Worm (Caenorhabditis elegans) whole organism, young adult: Measurements from ENCODE around the gene daf-10.

Experiments used
- B0019.2 ChIP-seq: fragments of 200-800 bp; sonication (Bioruptor generic); conservative IDR thresholded peaks from 2 replicates; pipeline ENCODE4 v1.3.6; 2022; ENCODE audit warnings: missing genetic modification reagents, missing genetic modification characterization, missing compliant biosample characterization
- B0336.3 ChIP-seq: fragments of 200-800 bp; sonication (Bioruptor generic); IDR thresholded peaks from 2 replicates; pipeline ENCODE4 v1.3.6; 2022; ENCODE audit warnings: missing genetic modification characterization, missing compliant biosample characterization
- C06A6.2 ChIP-seq: fragments of 200-800 bp; sonication (Bioruptor generic); conservative IDR thresholded peaks from 2 replicates; pipeline ENCODE4 v1.3.6; 2022; ENCODE audit warnings: missing genetic modification characterization, missing compliant biosample characterization
- F23B12.7 ChIP-seq: sonication (generic microtip); optimal IDR thresholded peaks from 2 replicates; lab custom pipeline; 2017; ENCODE audit warnings: missing genetic modification characterization, mild to moderate bottlenecking, missing compliant biosample characterization, antibody characterized with exemption, moderate library complexity; ENCODE audit not compliant: insufficient read depth
- F37B4.10 ChIP-seq: fragments of 200-800 bp; sonication (Bioruptor generic); IDR thresholded peaks from 2 replicates; pipeline ENCODE4 v1.3.6; 2022; ENCODE audit warnings: missing genetic modification characterization, missing compliant biosample characterization
- F49E8.2 ChIP-seq: sonication (generic microtip); optimal IDR thresholded peaks from 3 replicates; lab custom pipeline; 2017; ENCODE audit warnings: missing genetic modification characterization, mild to moderate bottlenecking, missing compliant biosample characterization, antibody characterized with exemption, moderate library complexity; ENCODE audit not compliant: insufficient read depth
- F57A8.1 ChIP-seq: fragments of 200-800 bp; sonication (Bioruptor generic); optimal IDR thresholded peaks from 2 replicates; lab custom pipeline; 2018; ENCODE audit warnings: mild to moderate bottlenecking, missing genetic modification characterization, moderate library complexity, missing compliant biosample characterization
- K12H6.12 ChIP-seq: fragments of 200-800 bp; sonication (Bioruptor generic); optimal IDR thresholded peaks from 2 replicates; lab custom pipeline; 2018; ENCODE audit warnings: mild to moderate bottlenecking, missing genetic modification characterization, missing compliant biosample characterization
- T07F8.4 ChIP-seq: sonication (generic microtip); optimal IDR thresholded peaks from 2 replicates; lab custom pipeline; 2016; ENCODE audit warnings: mild to moderate bottlenecking, missing genetic modification characterization, moderate library complexity, missing compliant biosample characterization
- Y95B8A.8 ChIP-seq: fragments of 200-800 bp; sonication (Bioruptor generic); IDR thresholded peaks from 2 replicates; pipeline ENCODE4 v1.3.6; 2022; ENCODE audit warnings: missing genetic modification reagents, missing genetic modification characterization, missing compliant biosample characterization
- ama-1 ChIP-seq, 3 experiments: fragments of 150-350 bp in 1 of 3; sonication (generic microtip) in 2 of 3; optimal IDR thresholded peaks; 2 replicates each; lab custom pipeline; 2014 to 2018; ENCODE audit warnings: missing biosample characterization in 2 of 3, missing genetic modification characterization in 2 of 3, missing genetic modification reagents in 2 of 3
- aptf-3 ChIP-seq: fragments of 200-800 bp; sonication (Bioruptor generic); IDR thresholded peaks from 2 replicates; pipeline ENCODE4 v1.3.6; 2022; ENCODE audit warnings: missing genetic modification characterization, missing compliant biosample characterization
- athp-1 ChIP-seq: sonication (generic microtip); optimal IDR thresholded peaks from 2 replicates; lab custom pipeline; 2017; ENCODE audit warnings: mild to moderate bottlenecking, missing genetic modification characterization, missing compliant biosample characterization
- attf-6 ChIP-seq: fragments of 200-800 bp; sonication (Bioruptor generic); IDR thresholded peaks from 2 replicates; pipeline ENCODE4 v1.3.6; 2022; ENCODE audit warnings: missing genetic modification reagents, missing genetic modification characterization, missing compliant biosample characterization
- bed-1 ChIP-seq: fragments of 200-800 bp; sonication (Bioruptor generic); IDR thresholded peaks from 2 replicates; pipeline ENCODE4 v1.3.6; 2022; ENCODE audit warnings: missing genetic modification reagents, missing genetic modification characterization, missing compliant biosample characterization
- ceh-40 ChIP-seq: fragments of 200-800 bp; sonication (Bioruptor generic); IDR thresholded peaks from 2 replicates; pipeline ENCODE4 v1.3.6; 2022; ENCODE audit warnings: missing genetic modification characterization, missing compliant biosample characterization
- ceh-58 ChIP-seq: fragments of 200-800 bp; sonication (Bioruptor generic); IDR thresholded peaks from 2 replicates; pipeline ENCODE4 v1.3.6; 2022; ENCODE audit warnings: missing genetic modification characterization, missing compliant biosample characterization
- ceh-91 ChIP-seq: fragments of 200-800 bp; sonication (Bioruptor generic); IDR thresholded peaks from 2 replicates; pipeline ENCODE4 v1.3.6; 2022; ENCODE audit warnings: missing genetic modification reagents, missing genetic modification characterization, missing compliant biosample characterization
- dox-1 ChIP-seq: fragments of 200-800 bp; sonication (Bioruptor generic); IDR thresholded peaks from 2 replicates; pipeline ENCODE4 v1.3.6; 2022; ENCODE audit warnings: missing genetic modification reagents, missing genetic modification characterization, missing compliant biosample characterization
- dpff-1 ChIP-seq: sonication (generic microtip); optimal IDR thresholded peaks from 2 replicates; lab custom pipeline; 2017; ENCODE audit warnings: mild to moderate bottlenecking, missing genetic modification characterization, missing compliant biosample characterization
- egl-44 ChIP-seq: fragments of 200-800 bp; sonication (Bioruptor generic); IDR thresholded peaks from 2 replicates; pipeline ENCODE4 v1.3.6; 2022; ENCODE audit warnings: missing genetic modification reagents, missing genetic modification characterization, missing compliant biosample characterization
- ekl-4 ChIP-seq: fragments of 200-800 bp; sonication (Bioruptor generic); IDR thresholded peaks from 2 replicates; pipeline ENCODE4 v1.3.6; 2022; ENCODE audit warnings: missing genetic modification reagents, missing genetic modification characterization, missing compliant biosample characterization
- fkh-3 ChIP-seq: sonication (generic microtip); optimal IDR thresholded peaks from 2 replicates; lab custom pipeline; 2016; ENCODE audit warnings: mild to moderate bottlenecking, missing genetic modification characterization, missing compliant biosample characterization
- gei-17 ChIP-seq: fragments of 200-800 bp; sonication (Bioruptor generic); optimal IDR thresholded peaks from 2 replicates; lab custom pipeline; 2018; ENCODE audit warnings: mild to moderate bottlenecking, missing genetic modification characterization, missing compliant biosample characterization
- hlh-12 ChIP-seq: sonication (generic microtip); optimal IDR thresholded peaks from 2 replicates; lab custom pipeline; 2016; ENCODE audit warnings: missing genetic modification characterization, missing compliant biosample characterization
- hmg-20 ChIP-seq: fragments of 200-800 bp; sonication (Bioruptor generic); IDR thresholded peaks from 2 replicates; pipeline ENCODE4 v1.3.6; 2022; ENCODE audit warnings: missing genetic modification reagents, missing genetic modification characterization, missing compliant biosample characterization
- lag-1 ChIP-seq: fragments of 200-800 bp; sonication (Bioruptor generic); IDR thresholded peaks from 2 replicates; pipeline ENCODE4 v1.3.6; 2022; ENCODE audit warnings: missing genetic modification reagents, missing genetic modification characterization, missing compliant biosample characterization
- let-526 ChIP-seq: fragments of 200-800 bp; sonication (Bioruptor generic); IDR thresholded peaks from 2 replicates; pipeline ENCODE4 v1.3.6; 2022; ENCODE audit warnings: missing genetic modification reagents, missing genetic modification characterization, missing compliant biosample characterization
- let-607 ChIP-seq, 2 experiments: fragments of 200-800 bp in 1 of 2; sonication (Bioruptor generic) in 1 of 2; sonication (generic microtip) in 1 of 2; optimal IDR thresholded peaks; 2 replicates each; lab custom pipeline; 2016 to 2018; ENCODE audit warnings: mild to moderate bottlenecking in 2 of 2, missing compliant biosample characterization in 2 of 2, missing genetic modification characterization in 2 of 2, moderate library complexity in 2 of 2, missing genotype in 1 of 2
- lsy-27 ChIP-seq: sonication (generic microtip); optimal IDR thresholded peaks from 2 replicates; lab custom pipeline; 2017; ENCODE audit warnings: missing genetic modification characterization, mild to moderate bottlenecking, missing compliant biosample characterization, antibody characterized with exemption, missing genotype, borderline replicate concordance; ENCODE audit not compliant: insufficient read depth
- madf-10 ChIP-seq: sonication (generic microtip); optimal IDR thresholded peaks from 2 replicates; lab custom pipeline; 2016; ENCODE audit warnings: mild to moderate bottlenecking, missing genetic modification characterization, missing compliant biosample characterization
- madf-8 ChIP-seq: fragments of 200-800 bp; sonication (Bioruptor generic); conservative IDR thresholded peaks from 2 replicates; pipeline ENCODE4 v1.3.6; 2022; ENCODE audit warnings: missing genetic modification reagents, missing genetic modification characterization, missing compliant biosample characterization
- mcd-1 ChIP-seq: fragments of 200-800 bp; sonication (Bioruptor generic); IDR thresholded peaks from 2 replicates; pipeline ENCODE4 v1.3.6; 2022; ENCODE audit warnings: missing genetic modification reagents, missing genetic modification characterization, missing compliant biosample characterization
- mel-28 ChIP-seq: sonication (generic microtip); optimal IDR thresholded peaks from 2 replicates; lab custom pipeline; 2016; ENCODE audit warnings: borderline replicate concordance, mild to moderate bottlenecking, missing genetic modification characterization, missing compliant biosample characterization
- nfya-1 ChIP-seq: sonication (generic microtip); optimal IDR thresholded peaks from 2 replicates; lab custom pipeline; 2017; ENCODE audit warnings: antibody characterized with exemption, missing compliant biosample characterization, missing genetic modification characterization, borderline replicate concordance; ENCODE audit not compliant: insufficient read depth
- nhr-80 ChIP-seq: sonication (generic microtip); optimal IDR thresholded peaks from 2 replicates; lab custom pipeline; 2016; ENCODE audit warnings: missing genetic modification characterization, missing compliant biosample characterization
- pha-4 ChIP-seq: fragments of 150-350 bp; sonication (generic microtip); optimal IDR thresholded peaks from 2 replicates; lab custom pipeline; 2014; ENCODE audit warnings: missing biosample characterization, missing genetic modification reagents, missing genetic modification characterization
- rcor-1 ChIP-seq: fragments of 200-800 bp; sonication (Bioruptor generic); IDR thresholded peaks from 2 replicates; pipeline ENCODE4 v1.3.6; 2022; ENCODE audit warnings: missing genetic modification reagents, missing genetic modification characterization, missing compliant biosample characterization
- rpc-1 ChIP-seq, 2 experiments: fragments of 150-350 bp in 1 of 2; sonication (generic microtip) in 1 of 2; optimal IDR thresholded peaks; 2 replicates each; lab custom pipeline; 2014 to 2018; ENCODE audit warnings: missing biosample characterization in 1 of 2, missing genetic modification characterization in 1 of 2, missing genetic modification reagents in 1 of 2, missing genotype in 1 of 2
- sdz-38 ChIP-seq: sonication (generic microtip); optimal IDR thresholded peaks from 2 replicates; lab custom pipeline; 2016; ENCODE audit warnings: missing genotype, missing genetic modification characterization, missing compliant biosample characterization
- sptf-2 ChIP-seq: fragments of 200-800 bp; sonication (Bioruptor generic); optimal IDR thresholded peaks from 2 replicates; lab custom pipeline; 2018; ENCODE audit warnings: mild to moderate bottlenecking, missing genetic modification characterization, missing compliant biosample characterization
- tbp1 ChIP-seq: fragments of 200-800 bp; sonication (Bioruptor generic); optimal IDR thresholded peaks from 2 replicates; lab custom pipeline; 2018; ENCODE audit warnings: mild to moderate bottlenecking, missing genetic modification characterization, missing compliant biosample characterization
- tlf-1 ChIP-seq: fragments of 200-800 bp; sonication (Bioruptor generic); optimal IDR thresholded peaks from 2 replicates; lab custom pipeline; 2018; ENCODE audit warnings: mild to moderate bottlenecking, missing genetic modification characterization, missing compliant biosample characterization
- unc-62 ChIP-seq: fragments of 150-350 bp; optimal IDR thresholded peaks from 2 replicates; lab custom pipeline; 2014; ENCODE audit warnings: missing biosample characterization, missing genetic modification reagents, missing genetic modification characterization
- zfh-2 ChIP-seq: fragments of 200-800 bp; sonication (Bioruptor generic); conservative IDR thresholded peaks from 2 replicates; pipeline ENCODE4 v1.3.6; 2022; ENCODE audit warnings: missing genetic modification reagents, missing genetic modification characterization, missing compliant biosample characterization
- ztf-18 ChIP-seq: sonication (generic microtip); optimal IDR thresholded peaks from 2 replicates; lab custom pipeline; 2016; ENCODE audit warnings: missing genotype, mild to moderate bottlenecking, missing genetic modification characterization, missing compliant biosample characterization
- ztf-6 ChIP-seq: fragments of 200-800 bp; sonication (Bioruptor generic); IDR thresholded peaks from 2 replicates; pipeline ENCODE4 v1.3.6; 2022; ENCODE audit warnings: missing genetic modification reagents, missing genetic modification characterization, missing compliant biosample characterization

The daf-10 gene

ce11 chrIV:9146819-9147518 is 958 bp upstream of the daf-10 start, which contains the start of the genes rpb-12 and aly-2 (continued):
- TF ChIP-seq madf-8 (GFP tag; lab: Robert Waterston, UW) (peak; percentile 91), aptf-3 (GFP tag; lab: Robert Waterston, UW) (no peak), sptf-2 (GFP tag; lab: Kevin White, UChicago) (no peak), rpc-1 (optimal IDR thresholded peaks at IDR 0.05; lab: Kevin White, UChicago) (no peak), rpc-1 (tag; optimal IDR thresholded peaks at IDR 0.05; lab: Kevin White, UChicago) (no peak), ama-1 (optimal IDR thresholded peaks at IDR 0.05; lab: Kevin White, UChicago) (no peak), ama-1 (GFP tag; optimal IDR thresholded peaks at IDR 0.05; lab: Kevin White, UChicago) (no peak), ceh-58 (no peak), fkh-3 (no peak), C06A6.2 (no peak), madf-10 (no peak), F37B4.10 (GFP tag; lab: Robert Waterston, UW) (no peak), T07F8.4 (tag; lab: Kevin White, UChicago) (no peak), mcd-1 (GFP tag; lab: Robert Waterston, UW) (peak; percentile 66), hmg-20 (no peak), F57A8.1 (GFP tag; lab: Kevin White, UChicago) (no peak), nhr-80 (tag; lab: Kevin White, UChicago) (no peak), tlf-1 (peak; percentile 61), ceh-91 (GFP tag; lab: Robert Waterston, UW) (peak; percentile 88), Y95B8A.8 (peak; percentile 55; the same call in 1 of the 2 replicates), pha-4 (tag; lab: Kevin White, UChicago) (no peak), tbp1 (GFP tag; lab: Kevin White, UChicago) (peak; percentile 58), lag-1 (GFP tag; lab: Robert Waterston, UW) (no peak), egl-44 (no peak), mel-28 (tag; lab: Kevin White, UChicago) (no peak), bed-1 (GFP tag; lab: Robert Waterston, UW) (no peak), F23B12.7 (tag; lab: Kevin White, UChicago) (peak; percentile 64), hlh-12 (tag; lab: Kevin White, UChicago) (no peak), K12H6.12 (tag; lab: Kevin White, UChicago) (no peak), lsy-27 (tag; lab: Kevin White, UChicago) (no peak), ztf-18 (tag; lab: Kevin White, UChicago) (no peak), nfya-1 (tag; lab: Kevin White, UChicago) (no peak), ekl-4 (peak; percentile 67; the same call in 1 of the 2 replicates), F49E8.2 (tag; lab: Kevin White, UChicago) (peak; percentile 64), unc-62 (GFP tag; lab: Kevin White, UChicago) (no peak), sdz-38 (tag; lab: Kevin White, UChicago) (no peak), B0019.2 (GFP tag; lab: Robert Waterston, UW) (peak; percentile 78), dox-1 (GFP tag; lab: Robert Waterston, UW) (peak; percentile 92), attf-6 (GFP tag; lab: Robert Waterston, UW) (peak; percentile 83), athp-1 (tag; lab: Kevin White, UChicago) (no peak), ztf-6 (no peak), zfh-2 (GFP tag; lab: Robert Waterston, UW) (no peak), B0336.3 (GFP tag; lab: Robert Waterston, UW) (peak; percentile 74), let-526 (GFP tag; lab: Robert Waterston, UW) (no peak), rcor-1 (GFP tag; lab: Robert Waterston, UW) (peak; percentile 82), dpff-1 (no peak), ceh-40 (no peak), gei-17 (GFP tag; lab: Kevin White, UChicago) (no peak), let-607 (tag; optimal IDR thresholded peaks at IDR 0.05; lab: Kevin White, UChicago) (no peak)
